Fruit fly (Drosophila melanogaster) whole organism, embryonic: ENCODE measurements around the gene CG9360.
A peak's percentile ranks its signal among the peaks of the same experiment; 100 is the strongest.

ENCODE experiments used
- Bteb2 ChIP-seq: fragments of 200-800 bp; sonication (Bioruptor generic); optimal IDR thresholded peaks from 2 replicates; lab custom pipeline; 2016; ENCODE audit warnings: missing biosample characterization, missing genetic modification characterization
- CG10321 ChIP-seq: fragments of 200-800 bp; sonication (Bioruptor generic); IDR thresholded peaks from 2 replicates; pipeline ENCODE4 v1.3.6; 2022; ENCODE audit warnings: missing biosample characterization, missing genetic modification characterization
- CG10565 ChIP-seq: fragments of 200-800 bp; sonication (Bioruptor generic); optimal IDR thresholded peaks from 3 replicates; lab custom pipeline; 2016; ENCODE audit warnings: missing biosample characterization, mild to moderate bottlenecking, missing genetic modification characterization
- CG10979 ChIP-seq: fragments of 200-800 bp; sonication (Bioruptor generic); optimal IDR thresholded peaks from 2 replicates; lab custom pipeline; 2018; ENCODE audit warnings: missing biosample characterization, mild to moderate bottlenecking, missing genetic modification characterization, moderate library complexity
- CG11560 ChIP-seq: fragments of 200-800 bp; sonication (Bioruptor generic); IDR thresholded peaks from 3 replicates; pipeline ENCODE4 v1.3.6; 2022; ENCODE audit warnings: missing biosample characterization, missing genetic modification characterization
- CG11723 ChIP-seq: fragments of 200-800 bp; sonication (Bioruptor generic); optimal IDR thresholded peaks from 2 replicates; lab custom pipeline; 2017; ENCODE audit warnings: missing biosample characterization, mild to moderate bottlenecking, missing genetic modification characterization
- CG14050 ChIP-seq: fragments of 200-800 bp; sonication (Bioruptor generic); IDR thresholded peaks from 3 replicates; pipeline ENCODE4 v1.3.6; 2022; ENCODE audit warnings: missing biosample characterization, missing genetic modification characterization
- CG15011 ChIP-seq: fragments of 200-800 bp; sonication (Bioruptor generic); optimal IDR thresholded peaks from 3 replicates; lab custom pipeline; 2018; ENCODE audit warnings: missing biosample characterization, mild to moderate bottlenecking, missing genetic modification characterization
- CG15269 ChIP-seq: fragments of 200-800 bp; sonication (Bioruptor generic); optimal IDR thresholded peaks from 2 replicates; lab custom pipeline; 2018; ENCODE audit warnings: missing biosample characterization, mild to moderate bottlenecking, missing genetic modification characterization, moderate library complexity
- CG1647 ChIP-seq: fragments of 200-800 bp; sonication (Bioruptor generic); optimal IDR thresholded peaks from 3 replicates; lab custom pipeline; 2016; ENCODE audit warnings: missing biosample characterization, missing genetic modification characterization
- CG17186 ChIP-seq: fragments of 200-800 bp; sonication (Bioruptor generic); optimal IDR thresholded peaks from 3 replicates; lab custom pipeline; 2017; ENCODE audit warnings: missing biosample characterization, missing genetic modification reagents, missing genetic modification characterization
- CG1792 ChIP-seq: fragments of 200-800 bp; sonication (Bioruptor generic); optimal IDR thresholded peaks from 2 replicates; lab custom pipeline; 2016; ENCODE audit warnings: missing biosample characterization, missing genetic modification characterization
- CG2129 ChIP-seq: fragments of 200-800 bp; sonication (Bioruptor generic); IDR thresholded peaks from 2 replicates; pipeline ENCODE4 v1.3.6; 2022; ENCODE audit warnings: missing biosample characterization, missing genetic modification characterization; ENCODE audit not compliant: partially characterized antibody
- CG2875 ChIP-seq: fragments of 200-800 bp; sonication (Bioruptor generic); optimal IDR thresholded peaks from 2 replicates; lab custom pipeline; 2017; ENCODE audit warnings: missing biosample characterization, mild to moderate bottlenecking, missing genetic modification characterization, missing genetic modification reagents
- CG2889 ChIP-seq: fragments of 200-800 bp; sonication (Bioruptor generic); IDR thresholded peaks from 3 replicates; pipeline ENCODE4 v1.3.6; 2022; ENCODE audit warnings: missing biosample characterization, missing genetic modification characterization
- CG32532 ChIP-seq: fragments of 200-800 bp; sonication (Bioruptor generic); IDR thresholded peaks from 2 replicates; pipeline ENCODE4 v1.3.6; 2022; ENCODE audit warnings: missing biosample characterization, missing genetic modification characterization
- CG3407 ChIP-seq: fragments of 200-800 bp; sonication (Bioruptor generic); optimal IDR thresholded peaks from 2 replicates; lab custom pipeline; 2018; ENCODE audit warnings: missing biosample characterization, mild to moderate bottlenecking, missing genetic modification characterization
- CG3726 ChIP-seq: fragments of 200-800 bp; sonication (Bioruptor generic); IDR thresholded peaks from 3 replicates; pipeline ENCODE4, ENCODE4 v1.3.6; 2022; ENCODE audit warnings: missing biosample characterization, missing genetic modification characterization
- CG3838 ChIP-seq: fragments of 200-800 bp; sonication (Bioruptor generic); optimal IDR thresholded peaks from 3 replicates; lab custom pipeline; 2016; ENCODE audit warnings: missing biosample characterization, missing genetic modification characterization
- CG3995 ChIP-seq: fragments of 200-800 bp; sonication (Bioruptor generic); optimal IDR thresholded peaks from 3 replicates; lab custom pipeline; 2016; ENCODE audit warnings: missing biosample characterization, missing genetic modification characterization
- CG4424 ChIP-seq: fragments of 200-800 bp; sonication (Bioruptor generic); optimal IDR thresholded peaks from 3 replicates; lab custom pipeline; 2016; ENCODE audit warnings: missing biosample characterization, missing genetic modification characterization
- CG6813 ChIP-seq: fragments of 200-800 bp; sonication (Bioruptor generic); optimal IDR thresholded peaks from 2 replicates; lab custom pipeline; 2017; ENCODE audit warnings: missing biosample characterization, missing genetic modification characterization, mild to moderate bottlenecking, moderate library complexity, missing genetic modification reagents
- CG7786 ChIP-seq: fragments of 200-800 bp; sonication (Bioruptor generic); optimal IDR thresholded peaks from 2 replicates; lab custom pipeline; 2016; ENCODE audit warnings: missing biosample characterization, missing genetic modification characterization
- CkIIα-i1 ChIP-seq: fragments of 200-800 bp; sonication (Bioruptor generic); IDR thresholded peaks from 2 replicates; pipeline ENCODE4 v1.3.6; 2022; ENCODE audit warnings: missing biosample characterization, missing genetic modification characterization
- Dfd ChIP-seq, 2 experiments: fragments of >200 bp; optimal IDR thresholded peaks; 2 replicates each; lab custom pipeline; 2017; ENCODE audit warnings: missing biosample characterization in 2 of 2, missing genetic modification characterization in 2 of 2
- Dip3 ChIP-seq: fragments of 200-800 bp; sonication (Bioruptor generic); optimal IDR thresholded peaks from 3 replicates; lab custom pipeline; 2016; ENCODE audit warnings: missing biosample characterization, missing genetic modification characterization
- HLH4C ChIP-seq: fragments of 200-800 bp; sonication (Bioruptor generic); IDR thresholded peaks from 3 replicates; pipeline ENCODE4 v1.3.6; 2022; ENCODE audit warnings: missing biosample characterization, missing genetic modification characterization; ENCODE audit not compliant: partially characterized antibody
- Hey ChIP-seq: fragments of 200-800 bp; sonication (Bioruptor generic); optimal IDR thresholded peaks from 3 replicates; lab custom pipeline; 2018; ENCODE audit warnings: missing biosample characterization, mild to moderate bottlenecking, missing genetic modification characterization
- Hmx ChIP-seq: fragments of 200-800 bp; sonication (Bioruptor generic); optimal IDR thresholded peaks from 2 replicates; lab custom pipeline; 2016; ENCODE audit warnings: missing biosample characterization, missing genetic modification characterization
- Scr ChIP-seq: fragments of 200-800 bp; sonication (Bioruptor generic); IDR thresholded peaks from 2 replicates; pipeline ENCODE4 v1.3.6; 2022; ENCODE audit warnings: missing biosample characterization, missing genetic modification characterization; ENCODE audit not compliant: partially characterized antibody
- Sry-β ChIP-seq: fragments of 200-800 bp; sonication (Bioruptor generic); optimal IDR thresholded peaks from 2 replicates; lab custom pipeline; 2018; ENCODE audit warnings: missing biosample characterization, mild to moderate bottlenecking, missing genetic modification characterization, moderate library complexity
- ap ChIP-seq: fragments of 200-800 bp; sonication (Bioruptor generic); IDR thresholded peaks from 2 replicates; pipeline ENCODE4 v1.3.6; 2022; ENCODE audit warnings: missing biosample characterization, missing genetic modification characterization
- btn ChIP-seq: fragments of 200-800 bp; sonication (Bioruptor generic); optimal IDR thresholded peaks from 2 replicates; lab custom pipeline; 2016; ENCODE audit warnings: missing biosample characterization, missing genetic modification characterization
- chinmo ChIP-seq: fragments of 200-800 bp; sonication (Bioruptor generic); IDR thresholded peaks from 4 replicates; pipeline ENCODE4 v1.3.6; 2022; ENCODE audit warnings: missing biosample characterization, missing genetic modification characterization; ENCODE audit not compliant: partially characterized antibody
- crol ChIP-seq: fragments of 200-800 bp; sonication (Bioruptor generic); IDR thresholded peaks from 2 replicates; pipeline ENCODE4 v1.3.6; 2022; ENCODE audit warnings: missing biosample characterization, missing genetic modification characterization
- da ChIP-seq: fragments of 200-800 bp; sonication (Bioruptor generic); optimal IDR thresholded peaks from 2 replicates; lab custom pipeline; 2016; ENCODE audit warnings: missing biosample characterization, missing genetic modification characterization
- disco-r ChIP-seq: fragments of 200-800 bp; sonication (Bioruptor generic); optimal IDR thresholded peaks from 2 replicates; lab custom pipeline; 2016; ENCODE audit warnings: missing biosample characterization, missing genetic modification characterization
- dysf ChIP-seq: fragments of 200-800 bp; sonication (Bioruptor generic); IDR thresholded peaks from 3 replicates; pipeline ENCODE4 v1.3.6; 2022; ENCODE audit warnings: missing biosample characterization, missing genetic modification characterization
- gem ChIP-seq: fragments of 200-800 bp; sonication (Bioruptor generic); optimal IDR thresholded peaks from 2 replicates; lab custom pipeline; 2019; ENCODE audit warnings: missing biosample characterization, mild to moderate bottlenecking, missing genetic modification characterization, moderate library complexity
- gt ChIP-seq: fragments of 200-800 bp; sonication (Bioruptor generic); IDR thresholded peaks from 2 replicates; pipeline ENCODE4 v1.3.6; 2022; ENCODE audit warnings: missing biosample characterization, missing genetic modification characterization
- ham ChIP-seq: fragments of 200-800 bp; sonication (Bioruptor generic); IDR thresholded peaks from 2 replicates; pipeline ENCODE4 v1.3.6; 2022; ENCODE audit warnings: missing biosample characterization, missing genetic modification characterization
- jigr1 ChIP-seq: fragments of 200-800 bp; sonication (Bioruptor generic); IDR thresholded peaks from 3 replicates; pipeline ENCODE4 v1.3.6; 2022; ENCODE audit warnings: missing biosample characterization, missing genetic modification characterization
- pfk ChIP-seq: fragments of 200-800 bp; sonication (Bioruptor generic); optimal IDR thresholded peaks from 2 replicates; lab custom pipeline; 2018; ENCODE audit warnings: missing biosample characterization, mild to moderate bottlenecking, missing genetic modification characterization, moderate library complexity
- salm ChIP-seq: fragments of 200-800 bp; sonication (Bioruptor generic); optimal IDR thresholded peaks from 2 replicates; lab custom pipeline; 2018; ENCODE audit warnings: missing biosample characterization, mild to moderate bottlenecking, missing genetic modification characterization

Gene CG9360

DNA sequence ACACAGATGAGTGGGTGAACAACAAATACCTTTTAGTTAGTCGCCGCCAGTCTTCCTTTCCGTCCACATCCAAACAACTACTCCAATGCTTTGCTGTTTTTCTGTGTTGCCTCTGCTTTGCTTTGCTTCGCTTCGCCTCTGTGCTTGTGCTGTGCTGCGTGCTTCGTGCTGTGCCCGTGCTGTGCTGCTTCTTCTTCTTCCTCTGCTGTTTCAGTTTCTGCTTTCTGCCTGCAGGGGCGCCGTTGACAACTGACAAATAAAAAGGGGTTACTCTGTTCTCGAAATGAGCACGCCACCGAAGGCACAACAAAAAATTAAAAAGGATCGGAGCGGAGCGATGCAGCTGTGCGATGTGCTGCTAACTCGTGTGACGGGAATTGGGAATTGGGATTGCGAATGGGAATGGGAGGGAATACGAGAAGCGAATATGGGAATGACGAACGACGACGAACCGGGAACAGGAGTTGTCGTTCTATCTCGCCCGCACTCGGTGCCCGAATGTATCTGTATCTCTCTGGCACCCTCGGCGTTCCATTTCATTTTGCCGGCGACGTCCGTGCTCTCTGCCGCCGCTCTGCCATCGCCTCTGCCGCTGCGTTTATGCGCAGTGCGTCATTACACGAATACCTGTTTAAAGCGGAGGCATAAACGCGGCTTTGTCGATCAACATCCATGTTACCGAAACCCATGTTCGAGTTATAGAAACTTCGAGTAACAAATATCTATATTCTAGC lies 49.7 kb downstream of the CG9360 start (continued):
- peak; percentile 98 for TF ChIP-seq pfk (GFP tag; lab: Kevin White, UChicago)
- no peak for TF ChIP-seq CG4424
- TF ChIP-seq CG7786 (GFP tag; lab: Kevin White, UChicago), result peak; percentile 82
- peak; percentile 25 for TF ChIP-seq CG3407 (GFP tag; lab: Kevin White, UChicago)
- peak; percentile 40 for TF ChIP-seq CG2875 (GFP tag; lab: Kevin White, UChicago)
- no peak for TF ChIP-seq CG3995
- peak; percentile 85 for TF ChIP-seq da (GFP tag; lab: Kevin White, UChicago)
- TF ChIP-seq CG1792 (GFP tag; lab: Kevin White, UChicago), result peak; percentile 44
- no peak for TF ChIP-seq Hey (tag; lab: Kevin White, UChicago)
- no peak for TF ChIP-seq Hmx (GFP tag; lab: Kevin White, UChicago)
- TF ChIP-seq CG15269, result peak; percentile 78
- TF ChIP-seq CG1647, result no peak
- 0 out of 2 replicates have a peak, but pooled peaks have one; percentile 10 for TF ChIP-seq CG2129
- TF ChIP-seq CG11560, result peak; percentile 47; the same call in 2 of the 3 replicates
- TF ChIP-seq CG17186 (GFP tag; lab: Kevin White, UChicago), result no peak
- TF ChIP-seq gt (GFP tag; lab: Robert Waterston, UW), result 0 out of 2 replicates have a peak, but pooled peaks have one; percentile 18
- TF ChIP-seq Scr, result peak; percentile 14; the same call in 1 of the 2 replicates
- TF ChIP-seq crol, result no peak
- peak; percentile 59; the same call in 1 of the 3 replicates for TF ChIP-seq CG3726 (GFP tag; lab: Robert Waterston, UW)
- TF ChIP-seq CG15011 (GFP tag; lab: Kevin White, UChicago), result peak; percentile 38
- TF ChIP-seq chinmo (GFP tag; lab: Robert Waterston, UW), result 0 out of 4 replicates have a peak, but pooled peaks have one; percentile 65
- TF ChIP-seq CG6813 (GFP tag; lab: Kevin White, UChicago), result peak; percentile 13
- TF ChIP-seq CG10565, result no peak
- peak; percentile 77 for TF ChIP-seq CG32532 (GFP tag; lab: Robert Waterston, UW)
- TF ChIP-seq CG10979 (tag; lab: Kevin White, UChicago), result peak; percentile 32
- TF ChIP-seq ham (GFP tag; lab: Robert Waterston, UW), result no peak
- 0 out of 3 replicates have a peak, but pooled peaks have one; percentile 23 for TF ChIP-seq CG2889 (GFP tag; lab: Robert Waterston, UW)
- peak; percentile 55 for TF ChIP-seq CG10321 (GFP tag; lab: Robert Waterston, UW)
- TF ChIP-seq Bteb2 (GFP tag; lab: Kevin White, UChicago), result no peak
- peak; percentile 38; the same call in 1 of the 3 replicates for TF ChIP-seq CG14050 (GFP tag; lab: Robert Waterston, UW)
- TF ChIP-seq jigr1 (GFP tag; lab: Robert Waterston, UW), result no peak; the same call in 2 of the 3 replicates
- TF ChIP-seq Dfd (GFP tag; optimal IDR thresholded peaks at IDR 0.05; lab: Kevin White, UChicago), result no peak
- peak; percentile 43 for TF ChIP-seq salm (tag; lab: Kevin White, UChicago)
- peak; percentile 82 for TF ChIP-seq dysf (GFP tag; lab: Robert Waterston, UW)
- TF ChIP-seq Dip3 (GFP tag; lab: Kevin White, UChicago), result peak; percentile 61
- TF ChIP-seq disco-r (GFP tag; lab: Kevin White, UChicago), result peak; percentile 52
- TF ChIP-seq ap (GFP tag; lab: Robert Waterston, UW), result peak; percentile 59
- no peak for TF ChIP-seq btn (GFP tag; lab: Kevin White, UChicago)
- TF ChIP-seq CG11723 (GFP tag; lab: Kevin White, UChicago), result peak; percentile 9
- 0 out of 2 replicates have a peak, but pooled peaks have one; percentile 2 for TF ChIP-seq CkIIα-i1 (GFP tag; lab: Robert Waterston, UW)
- peak; percentile 71 for TF ChIP-seq gem (tag; lab: Kevin White, UChicago)
- TF ChIP-seq Sry-β, result no peak
- peak; percentile 54 for TF ChIP-seq CG3838 (GFP tag; lab: Kevin White, UChicago)
- no peak for TF ChIP-seq HLH4C (GFP tag; lab: Robert Waterston, UW)
- TF ChIP-seq, all 482 proteins: peak for 339
